Fruit fly (Drosophila melanogaster): ENCODE measurements around the gene CG5151.

CG5151 gene

dm6 chr3L:16199929-16200328, 35.4 kb upstream of the CG5151 start, which contains the start of gene CG33689:
CG33689 (plus strand) TSS chr3L:16200229.
- TF ChIP-seq Sin3A (optimal IDR thresholded peaks at IDR 0.05), result no peak
- TF ChIP-seq insv (optimal IDR thresholded peaks at IDR 0.05), result no peak
- TF ChIP-seq psq (optimal IDR thresholded peaks at IDR 0.05), result no peak
- no peak for TF ChIP-seq h (optimal IDR thresholded peaks at IDR 0.05)
- TF ChIP-seq Myc (optimal IDR thresholded peaks at IDR 0.05), result no peak
- no peak for TF ChIP-seq ttk (optimal IDR thresholded peaks at IDR 0.05)

- TF ChIP-seq h (optimal IDR thresholded peaks at IDR 0.05), result no peak
- no peak for TF ChIP-seq Myc (optimal IDR thresholded peaks at IDR 0.05)
- TF ChIP-seq insv (optimal IDR thresholded peaks at IDR 0.05), result no peak
- no peak for TF ChIP-seq Sin3A (optimal IDR thresholded peaks at IDR 0.05)
- no peak for TF ChIP-seq psq (optimal IDR thresholded peaks at IDR 0.05)
- TF ChIP-seq ttk (optimal IDR thresholded peaks at IDR 0.05), result no peak
Observed at dm6 chr3L:16198920-16199319, 34.4 kb upstream of the CG5151 start, which contains the start of gene CG33688. CG33688 (plus strand) TSS chr3L:16199220.

dm6 chr3L:16197450-16197918, 33.0 kb upstream of the CG5151 start, which contains the start of gene CG33687:
CG33687 (plus strand) TSS chr3L:16197868.
- TF ChIP-seq h (optimal IDR thresholded peaks at IDR 0.05) (no peak), Sin3A (optimal IDR thresholded peaks at IDR 0.05) (no peak), ttk (optimal IDR thresholded peaks at IDR 0.05) (no peak), insv (optimal IDR thresholded peaks at IDR 0.05) (no peak), Myc (optimal IDR thresholded peaks at IDR 0.05) (no peak), psq (optimal IDR thresholded peaks at IDR 0.05) (no peak)

- TF ChIP-seq Myc (optimal IDR thresholded peaks at IDR 0.05) (no peak), h (optimal IDR thresholded peaks at IDR 0.05) (no peak), insv (optimal IDR thresholded peaks at IDR 0.05) (no peak), psq (optimal IDR thresholded peaks at IDR 0.05) (no peak)
Observed at dm6 chr3L:16196588-16197183, 32.2 kb upstream of the CG5151 start.

dm6 chr3L:16195476-16195958, 31.0 kb upstream of the CG5151 start:
- TF ChIP-seq psq (optimal IDR thresholded peaks at IDR 0.05) (no peak), h (optimal IDR thresholded peaks at IDR 0.05) (no peak), insv (optimal IDR thresholded peaks at IDR 0.05) (no peak), Sin3A (optimal IDR thresholded peaks at IDR 0.05) (no peak), Myc (optimal IDR thresholded peaks at IDR 0.05) (no peak), ttk (optimal IDR thresholded peaks at IDR 0.05) (no peak)

dm6 chr3L:16193851-16194709, 29.6 kb upstream of the CG5151 start:
- TF ChIP-seq insv (optimal IDR thresholded peaks at IDR 0.05) (no peak), h (optimal IDR thresholded peaks at IDR 0.05) (no peak), Myc (optimal IDR thresholded peaks at IDR 0.05) (no peak), Sin3A (optimal IDR thresholded peaks at IDR 0.05) (no peak), ttk (optimal IDR thresholded peaks at IDR 0.05) (no peak), psq (optimal IDR thresholded peaks at IDR 0.05) (no peak)

- TF ChIP-seq insv (optimal IDR thresholded peaks at IDR 0.05) (no peak), psq (optimal IDR thresholded peaks at IDR 0.05) (no peak), h (optimal IDR thresholded peaks at IDR 0.05) (no peak), ttk (optimal IDR thresholded peaks at IDR 0.05) (no peak), Myc (optimal IDR thresholded peaks at IDR 0.05) (no peak), Sin3A (optimal IDR thresholded peaks at IDR 0.05) (no peak)
Observed at dm6 chr3L:16192561-16193355, 28.3 kb upstream of the CG5151 start.

- TF ChIP-seq Sin3A (optimal IDR thresholded peaks at IDR 0.05) (no peak), ttk (optimal IDR thresholded peaks at IDR 0.05) (no peak), insv (optimal IDR thresholded peaks at IDR 0.05) (no peak), psq (optimal IDR thresholded peaks at IDR 0.05) (no peak), h (optimal IDR thresholded peaks at IDR 0.05) (no peak), Myc (optimal IDR thresholded peaks at IDR 0.05) (no peak)
Observed at dm6 chr3L:16190885-16191284, 26.4 kb upstream of the CG5151 start.

- no peak for TF ChIP-seq Sin3A (optimal IDR thresholded peaks at IDR 0.05)
- no peak for TF ChIP-seq psq (optimal IDR thresholded peaks at IDR 0.05)
- no peak for TF ChIP-seq h (optimal IDR thresholded peaks at IDR 0.05)
- TF ChIP-seq ttk (optimal IDR thresholded peaks at IDR 0.05), result no peak
- TF ChIP-seq Myc (optimal IDR thresholded peaks at IDR 0.05), result no peak
- no peak for TF ChIP-seq insv (optimal IDR thresholded peaks at IDR 0.05)
Observed at dm6 chr3L:16189925-16190231, 25.4 kb upstream of the CG5151 start.

- no peak for TF ChIP-seq psq (optimal IDR thresholded peaks at IDR 0.05)
- TF ChIP-seq h (optimal IDR thresholded peaks at IDR 0.05), result no peak
- no peak for TF ChIP-seq insv (optimal IDR thresholded peaks at IDR 0.05)
- no peak for TF ChIP-seq ttk (optimal IDR thresholded peaks at IDR 0.05)
- TF ChIP-seq Sin3A (optimal IDR thresholded peaks at IDR 0.05), result no peak
- no peak for TF ChIP-seq Myc (optimal IDR thresholded peaks at IDR 0.05)
Observed at dm6 chr3L:16189058-16189924, 24.8 kb upstream of the CG5151 start.

- TF ChIP-seq Sin3A (optimal IDR thresholded peaks at IDR 0.05) (no peak), Myc (optimal IDR thresholded peaks at IDR 0.05) (no peak), h (optimal IDR thresholded peaks at IDR 0.05) (no peak), ttk (optimal IDR thresholded peaks at IDR 0.05) (no peak), psq (optimal IDR thresholded peaks at IDR 0.05) (no peak), insv (optimal IDR thresholded peaks at IDR 0.05) (no peak)
Observed at dm6 chr3L:16183493-16183892, 19.0 kb upstream of the CG5151 start.

All from Kc167 (cell line).